Fruit fly (Drosophila melanogaster): ENCODE data around the gene chas.

chas gene

DNA sequence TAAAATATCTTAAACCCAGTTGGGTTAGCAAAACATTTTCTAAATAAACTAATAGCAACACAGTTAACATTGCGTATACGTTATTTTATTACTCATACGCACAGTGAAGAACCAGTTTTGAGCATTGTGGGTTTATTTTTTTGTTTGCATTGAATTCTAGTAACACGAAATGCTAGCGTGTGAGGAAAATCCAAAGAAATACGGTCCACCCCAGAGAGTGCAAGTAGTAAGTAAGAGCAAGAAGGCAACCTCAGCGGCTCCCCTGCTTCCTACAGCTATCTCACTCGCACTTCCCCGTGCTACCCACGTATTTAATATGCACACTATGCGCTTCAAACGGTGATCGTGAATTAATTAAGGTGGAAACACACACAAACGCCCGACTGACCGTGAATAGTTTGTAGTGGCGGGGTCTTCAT is 73.5 kb downstream of the chas start (continued):
- TF ChIP-seq CG14965 (GFP tag; optimal IDR thresholded peaks at IDR 0.05; ENCODE audit: borderline replicate concordance) (peak; percentile 2), HLH54F (GFP tag; optimal IDR thresholded peaks at IDR 0.05) (peak; percentile 84), inv (GFP tag; IDR thresholded peaks at IDR 0.05; ENCODE audit: partially characterized antibody) (no peak), Awh (GFP tag; IDR thresholded peaks at IDR 0.05) (peak; percentile 62; the same call in 1 of the 2 replicates), Elba2 (GFP tag; optimal IDR thresholded peaks at IDR 0.05) (no peak), ken (GFP tag; IDR thresholded peaks at IDR 0.05) (0 out of 3 replicates have a peak, but pooled peaks have one; percentile 50), bigmax (GFP tag; optimal IDR thresholded peaks at IDR 0.05) (no peak), fd102C (GFP tag; optimal IDR thresholded peaks at IDR 0.05) (no peak), CG16863 (GFP tag; optimal IDR thresholded peaks at IDR 0.05) (peak; percentile 74), CG3847 (GFP tag; IDR thresholded peaks at IDR 0.05) (peak; percentile 72), CG9727 (GFP tag; optimal IDR thresholded peaks at IDR 0.05) (peak; percentile 84), eyg (GFP tag; optimal IDR thresholded peaks at IDR 0.05) (peak; percentile 87), CG13624 (GFP tag; optimal IDR thresholded peaks at IDR 0.05) (peak; percentile 80), Dll (GFP tag; IDR thresholded peaks at IDR 0.05; ENCODE audit: partially characterized antibody) (no peak), Taf1 (GFP tag; IDR thresholded peaks at IDR 0.05) (peak; percentile 66; the same call in 1 of the 2 replicates), Hsf (GFP tag; optimal IDR thresholded peaks at IDR 0.05) (peak; percentile 84), CG12391 (tag; optimal IDR thresholded peaks at IDR 0.05) (peak; percentile 83), sob (GFP tag; IDR thresholded peaks at IDR 0.05) (peak; percentile 65), CG11247 (GFP tag; IDR thresholded peaks at IDR 0.05) (peak; percentile 72), CG8290 (GFP tag; optimal IDR thresholded peaks at IDR 0.05) (peak; percentile 32), CG8290 (tag; optimal IDR thresholded peaks at IDR 0.05) (peak in 1 of 2 experiments; percentile 89), MBD-R2 (GFP tag; IDR thresholded peaks at IDR 0.05) (peak; percentile 58; the same call in 1 of the 2 replicates), row (GFP tag; IDR thresholded peaks at IDR 0.05) (peak; percentile 82), CG16779 (GFP tag; IDR thresholded peaks at IDR 0.05) (no peak; the same call in 1 of the 2 replicates), CG11696 (GFP tag; IDR thresholded peaks at IDR 0.05) (peak; percentile 54; the same call in 1 of the 2 replicates), CG4404 (GFP tag; IDR thresholded peaks at IDR 0.05) (no peak; the same call in 1 of the 2 replicates), Blimp-1 (GFP tag; optimal IDR thresholded peaks at IDR 0.05) (peak; percentile 85), tna (GFP tag; IDR thresholded peaks at IDR 0.05; ENCODE audit: partially characterized antibody) (no peak), CG14050 (GFP tag; IDR thresholded peaks at IDR 0.05) (peak; percentile 78), nom (GFP tag; optimal IDR thresholded peaks at IDR 0.05) (peak; percentile 81), croc (GFP tag; conservative IDR thresholded peaks at IDR 0.05) (peak; percentile 50; the same call in 2 of the 3 replicates), ewg (GFP tag; optimal IDR thresholded peaks at IDR 0.05) (peak; percentile 67), CG15514 (GFP tag; optimal IDR thresholded peaks at IDR 0.05) (peak; percentile 84), CG6683 (GFP tag; optimal IDR thresholded peaks at IDR 0.05) (peak; percentile 77), CG7786 (GFP tag; optimal IDR thresholded peaks at IDR 0.05) (peak; percentile 81), hkb (optimal IDR thresholded peaks at IDR 0.05) (no peak), hkb (GFP tag; IDR thresholded peaks at IDR 0.05) (peak; percentile 89), Sry-δ (GFP tag; optimal IDR thresholded peaks at IDR 0.05) (peak; percentile 41), usp (GFP tag; optimal IDR thresholded peaks at IDR 0.05) (no peak), dmrt11E (tag; optimal IDR thresholded peaks at IDR 0.05) (no peak), Drgx (GFP tag; IDR thresholded peaks at IDR 0.05) (peak; percentile 93), fru (optimal IDR thresholded peaks at IDR 0.05) (no peak), CG17359 (tag; optimal IDR thresholded peaks at IDR 0.05) (peak; percentile 90), fu2 (GFP tag; optimal IDR thresholded peaks at IDR 0.05) (peak; percentile 76), jigr1 (GFP tag; IDR thresholded peaks at IDR 0.05) (no peak), en (GFP tag; optimal IDR thresholded peaks at IDR 0.05) (peak; percentile 55), Atf6 (GFP tag; IDR thresholded peaks at IDR 0.05) (peak; percentile 90), pan (optimal IDR thresholded peaks at IDR 0.05) (no peak), pan (GFP tag; optimal IDR thresholded peaks at IDR 0.05 in 1 of 2, IDR thresholded peaks at IDR 0.05 in 1 of 2) (peak in 1 of 2 experiments; percentile 79), sim (GFP tag; IDR thresholded peaks at IDR 0.05) (no peak), mld (GFP tag; IDR thresholded peaks at IDR 0.05; ENCODE audit: partially characterized antibody) (no peak), Oli (tag; optimal IDR thresholded peaks at IDR 0.05) (peak; percentile 92)

Measured in whole organism, embryonic.